Fruit fly (Drosophila melanogaster) whole organism, embryonic: ENCODE measurements around the gene QIL1.
A peak's percentile ranks its signal among the peaks of the same experiment; 100 is the strongest.

ENCODE experiments used
- Antp ChIP-seq: fragments of 200-800 bp; sonication (Bioruptor generic); optimal IDR thresholded peaks from 3 replicates; lab custom pipeline; 2016; ENCODE audit warnings: missing biosample characterization, missing genetic modification characterization
- Asciz ChIP-seq: fragments of 200-800 bp; sonication (Bioruptor generic); optimal IDR thresholded peaks from 2 replicates; lab custom pipeline; 2017; ENCODE audit warnings: missing biosample characterization, mild to moderate bottlenecking, missing genetic modification characterization, missing genetic modification reagents
- Bdp1 ChIP-seq: fragments of 200-800 bp; sonication (Bioruptor generic); optimal IDR thresholded peaks from 3 replicates; lab custom pipeline; 2016; ENCODE audit warnings: missing biosample characterization, missing genetic modification characterization
- C15 ChIP-seq: fragments of 200-800 bp; sonication (Bioruptor generic); IDR thresholded peaks from 3 replicates; pipeline ENCODE4 v1.3.6; 2022; ENCODE audit warnings: missing biosample characterization, missing genetic modification characterization
- CG10267 ChIP-seq: fragments of 200-800 bp; sonication (Bioruptor generic); optimal IDR thresholded peaks from 2 replicates; lab custom pipeline; 2018; ENCODE audit warnings: missing biosample characterization, mild to moderate bottlenecking, missing genetic modification characterization, moderate library complexity
- CG10543 ChIP-seq: fragments of 200-800 bp; sonication (Bioruptor generic); optimal IDR thresholded peaks from 3 replicates; lab custom pipeline; 2017; ENCODE audit warnings: missing biosample characterization, mild to moderate bottlenecking, missing genetic modification characterization, moderate library complexity
- CG12659 ChIP-seq: fragments of 200-800 bp; sonication (Bioruptor generic); optimal IDR thresholded peaks from 3 replicates; lab custom pipeline; 2017; ENCODE audit warnings: mild to moderate bottlenecking, missing biosample characterization, missing genetic modification reagents, missing genetic modification characterization
- CG15514 ChIP-seq: fragments of 200-800 bp; sonication (Bioruptor generic); optimal IDR thresholded peaks from 3 replicates; lab custom pipeline; 2017; ENCODE audit warnings: missing biosample characterization, missing genetic modification characterization, mild to moderate bottlenecking, moderate library complexity, missing genetic modification reagents
- CG18599 ChIP-seq: fragments of 200-800 bp; sonication (Bioruptor generic); optimal IDR thresholded peaks from 3 replicates; lab custom pipeline; 2017; ENCODE audit warnings: missing biosample characterization, missing genetic modification characterization, mild to moderate bottlenecking, moderate library complexity, missing genetic modification reagents
- CG2129 ChIP-seq: fragments of 200-800 bp; sonication (Bioruptor generic); IDR thresholded peaks from 2 replicates; pipeline ENCODE4 v1.3.6; 2022; ENCODE audit warnings: missing biosample characterization, missing genetic modification characterization; ENCODE audit not compliant: partially characterized antibody
- CG30020 ChIP-seq: fragments of 200-800 bp; optimal IDR thresholded peaks from 2 replicates; lab custom pipeline; 2019; ENCODE audit warnings: missing biosample characterization, mild to moderate bottlenecking, missing genetic modification characterization, moderate library complexity
- CG3281 ChIP-seq: fragments of 200-800 bp; sonication (Bioruptor generic); optimal IDR thresholded peaks from 3 replicates; lab custom pipeline; 2017; ENCODE audit warnings: missing biosample characterization, mild to moderate bottlenecking, missing genetic modification characterization
- CG34422 ChIP-seq: fragments of 200-800 bp; sonication (Bioruptor generic); IDR thresholded peaks from 3 replicates; pipeline ENCODE4 v1.3.6; 2022; ENCODE audit warnings: missing biosample characterization, missing genetic modification characterization
- CG42726 ChIP-seq: fragments of 200-800 bp; sonication (Bioruptor generic); IDR thresholded peaks from 2 replicates; pipeline ENCODE4 v1.3.6; 2022; ENCODE audit warnings: missing biosample characterization, missing genetic modification characterization; ENCODE audit not compliant: partially characterized antibody
- CG9932 ChIP-seq: fragments of 200-800 bp; sonication (Bioruptor generic); IDR thresholded peaks from 2 replicates; pipeline ENCODE4 v1.3.6; 2022; ENCODE audit warnings: missing biosample characterization, missing genetic modification characterization
- D ChIP-seq, 2 experiments: fragments of 200-800 bp in 1 of 2; fragments of >200 bp in 1 of 2; sonication (Bioruptor generic) in 1 of 2; optimal IDR thresholded peaks; 2 replicates in 1 of 2; 3 replicates in 1 of 2; lab custom pipeline; 2017; ENCODE audit warnings: mild to moderate bottlenecking in 1 of 2, missing biosample characterization in 1 of 2, missing genetic modification characterization in 1 of 2, missing genetic modification reagents in 1 of 2
- Dek ChIP-seq: fragments of 200-800 bp; sonication (Bioruptor generic); optimal IDR thresholded peaks from 3 replicates; lab custom pipeline; 2019; ENCODE audit warnings: missing biosample characterization, mild to moderate bottlenecking, missing genetic modification characterization, moderate library complexity
- H15 ChIP-seq: fragments of 200-800 bp; sonication (Bioruptor generic); IDR thresholded peaks from 3 replicates; pipeline ENCODE4 v1.3.6; 2022; ENCODE audit warnings: missing biosample characterization, missing genetic modification characterization
- Med ChIP-seq: fragments of 200-800 bp; sonication (Bioruptor generic); peaks from one replicate; lab custom pipeline; 2016; ENCODE audit warnings: missing biosample characterization, missing genetic modification characterization, mild to moderate bottlenecking, inconsistent platforms, moderate library complexity
- Myb ChIP-seq: fragments of 200-800 bp; sonication (Bioruptor generic); optimal IDR thresholded peaks from 2 replicates; lab custom pipeline; 2016; ENCODE audit warnings: missing biosample characterization, missing genetic modification characterization
- NC2β ChIP-seq: fragments of 200-800 bp; sonication (Bioruptor generic); optimal IDR thresholded peaks from 2 replicates; lab custom pipeline; 2016; ENCODE audit warnings: missing biosample characterization, missing genetic modification characterization
- NFAT ChIP-seq: fragments of 200-800 bp; sonication (Bioruptor generic); IDR thresholded peaks from 2 replicates; pipeline ENCODE4 v1.3.6; 2022; ENCODE audit warnings: missing biosample characterization, missing genetic modification characterization
- PHDP ChIP-seq: fragments of 200-800 bp; sonication (Bioruptor generic); optimal IDR thresholded peaks from 3 replicates; lab custom pipeline; 2018; ENCODE audit warnings: missing biosample characterization, mild to moderate bottlenecking, missing genetic modification characterization, moderate library complexity
- Ptx1 ChIP-seq: fragments of 200-800 bp; sonication (Bioruptor generic); IDR thresholded peaks from 2 replicates; pipeline ENCODE4 v1.3.6; 2022; ENCODE audit warnings: missing biosample characterization, missing genetic modification characterization
- Trl ChIP-seq, 3 experiments: fragments of >200 bp in 2 of 3; fragments of 200-800 bp in 1 of 3; sonication (Bioruptor generic) in 1 of 3; optimal IDR thresholded peaks; 2 replicates in 1 of 3; 3 replicates in 2 of 3; lab custom pipeline; 2016 to 2017; ENCODE audit warnings: missing biosample characterization in 1 of 3, missing genetic modification characterization in 1 of 3
- Xrp1 ChIP-seq: fragments of 200-800 bp; sonication (Bioruptor generic); IDR thresholded peaks from 2 replicates; pipeline ENCODE4 v1.3.6; 2022; ENCODE audit warnings: missing biosample characterization, missing genetic modification characterization
- amos ChIP-seq: fragments of 200-800 bp; sonication (Bioruptor generic); IDR thresholded peaks from 2 replicates; pipeline ENCODE4 v1.3.6; 2022; ENCODE audit warnings: missing biosample characterization, missing genetic modification characterization; ENCODE audit not compliant: partially characterized antibody
- az2 ChIP-seq: fragments of 200-800 bp; sonication (Bioruptor generic); optimal IDR thresholded peaks from 3 replicates; lab custom pipeline; 2016; ENCODE audit warnings: missing biosample characterization, missing genetic modification characterization
- cad ChIP-seq: fragments of >200 bp; optimal IDR thresholded peaks from 2 replicates; lab custom pipeline; 2017; ENCODE audit warnings: missing biosample characterization, missing genetic modification characterization
- ci ChIP-seq: fragments of 200-800 bp; sonication (Bioruptor generic); IDR thresholded peaks from 3 replicates; pipeline ENCODE4 v1.3.6; 2022; ENCODE audit warnings: missing biosample characterization, missing genetic modification characterization
- dmrt99B ChIP-seq: fragments of 200-800 bp; sonication (Bioruptor generic); optimal IDR thresholded peaks from 2 replicates; lab custom pipeline; 2018; ENCODE audit warnings: missing biosample characterization, mild to moderate bottlenecking, missing genetic modification characterization, moderate library complexity
- dpn ChIP-seq, 2 experiments: fragments of 200-800 bp; sonication (Bioruptor generic); optimal IDR thresholded peaks; 3 replicates each; lab custom pipeline; 2016; ENCODE audit warnings: missing biosample characterization in 2 of 2, missing genetic modification characterization in 2 of 2
- fru ChIP-seq: fragments of >200 bp; optimal IDR thresholded peaks from 2 replicates; lab custom pipeline; 2017
- gcm ChIP-seq: fragments of 200-800 bp; sonication (Bioruptor generic); optimal IDR thresholded peaks from 2 replicates; lab custom pipeline; 2019; ENCODE audit warnings: missing biosample characterization, mild to moderate bottlenecking, missing genetic modification characterization, moderate library complexity
- jumu ChIP-seq: fragments of 200-800 bp; sonication (Bioruptor generic); optimal IDR thresholded peaks from 3 replicates; lab custom pipeline; 2016; ENCODE audit warnings: missing biosample characterization, missing genetic modification characterization
- klu ChIP-seq: fragments of 200-800 bp; sonication (Bioruptor generic); IDR thresholded peaks from 2 replicates; pipeline ENCODE4 v1.3.6; 2022; ENCODE audit warnings: missing biosample characterization, missing genetic modification characterization
- mirr ChIP-seq: fragments of 200-800 bp; sonication (Bioruptor generic); optimal IDR thresholded peaks from 3 replicates; lab custom pipeline; 2018; ENCODE audit warnings: missing biosample characterization, mild to moderate bottlenecking, missing genetic modification characterization
- pfk ChIP-seq: fragments of 200-800 bp; sonication (Bioruptor generic); optimal IDR thresholded peaks from 2 replicates; lab custom pipeline; 2018; ENCODE audit warnings: missing biosample characterization, mild to moderate bottlenecking, missing genetic modification characterization, moderate library complexity
- rib ChIP-seq: fragments of 200-800 bp; sonication (Bioruptor generic); IDR thresholded peaks from 2 replicates; pipeline ENCODE4 v1.3.6; 2022; ENCODE audit warnings: missing biosample characterization, missing genetic modification characterization
- run ChIP-seq: fragments of 200-800 bp; sonication (Bioruptor generic); optimal IDR thresholded peaks from 3 replicates; lab custom pipeline; 2018; ENCODE audit warnings: missing biosample characterization, mild to moderate bottlenecking, missing genetic modification characterization
- sc ChIP-seq, 3 experiments: fragments of >200 bp in 2 of 3; fragments of 200-800 bp in 1 of 3; sonication (Bioruptor generic) in 1 of 3; optimal IDR thresholded peaks; 2 replicates in 2 of 3; 3 replicates in 1 of 3; lab custom pipeline; 2017; ENCODE audit warnings: mild to moderate bottlenecking in 1 of 3, missing biosample characterization in 1 of 3, missing genetic modification characterization in 1 of 3, missing genetic modification reagents in 1 of 3
- sd ChIP-seq: fragments of 200-800 bp; sonication (Bioruptor generic); optimal IDR thresholded peaks from 3 replicates; lab custom pipeline; 2018; ENCODE audit warnings: missing biosample characterization, mild to moderate bottlenecking, missing genetic modification characterization, moderate library complexity
- slp2 ChIP-seq: fragments of 200-800 bp; sonication (Bioruptor generic); optimal IDR thresholded peaks from 2 replicates; lab custom pipeline; 2016; ENCODE audit warnings: missing biosample characterization, missing genetic modification characterization
- stwl ChIP-seq: fragments of 200-800 bp; sonication (Bioruptor generic); optimal IDR thresholded peaks from 3 replicates; lab custom pipeline; 2018; ENCODE audit warnings: missing biosample characterization, mild to moderate bottlenecking, missing genetic modification characterization, moderate library complexity
- sug ChIP-seq: fragments of 200-800 bp; optimal IDR thresholded peaks from 2 replicates; lab custom pipeline; 2019; ENCODE audit warnings: missing biosample characterization, mild to moderate bottlenecking, missing genetic modification characterization, moderate library complexity
- tll ChIP-seq, 2 experiments: fragments of 200-800 bp in 1 of 2; fragments of >200 bp in 1 of 2; sonication (Bioruptor generic) in 1 of 2; optimal IDR thresholded peaks; 2 replicates each; lab custom pipeline; 2017 to 2019; ENCODE audit warnings: missing biosample characterization in 2 of 2, missing genetic modification characterization in 2 of 2, mild to moderate bottlenecking in 1 of 2, moderate library complexity in 1 of 2
- vfl ChIP-seq: fragments of 200-800 bp; sonication (Bioruptor generic); optimal IDR thresholded peaks from 2 replicates; lab custom pipeline; 2016; ENCODE audit warnings: missing biosample characterization, missing genetic modification characterization
- z ChIP-seq: fragments of 200-800 bp; sonication (Bioruptor generic); IDR thresholded peaks from 3 replicates; pipeline ENCODE4 v1.3.6; 2022; ENCODE audit warnings: missing biosample characterization, missing genetic modification characterization

Gene QIL1

dm6 chr3L:17485280-17485792, 19.6 kb downstream of the QIL1 start (continued):
- no peak for TF ChIP-seq D (optimal IDR thresholded peaks at IDR 0.05; lab: Kevin White, UChicago)
- TF ChIP-seq D (GFP tag; optimal IDR thresholded peaks at IDR 0.05; lab: Kevin White, UChicago), result peak; percentile 88
- peak; percentile 48 for TF ChIP-seq Antp (GFP tag; lab: Kevin White, UChicago)
- TF ChIP-seq run (tag; lab: Kevin White, UChicago), result peak; percentile 71
- TF ChIP-seq CG15514 (GFP tag; lab: Kevin White, UChicago), result no peak
- no peak for TF ChIP-seq CG2129 (GFP tag; lab: Robert Waterston, UW)
- no peak for TF ChIP-seq Dek (tag; lab: Kevin White, UChicago)
- TF ChIP-seq klu (GFP tag; lab: Robert Waterston, UW), result no peak
- no peak for TF ChIP-seq NFAT
- TF ChIP-seq CG34422 (GFP tag; lab: Robert Waterston, UW), result peak; percentile 37; the same call in 2 of the 3 replicates
- TF ChIP-seq CG30020 (tag; lab: Kevin White, UChicago), result peak; percentile 29
- TF ChIP-seq Ptx1 (GFP tag; lab: Robert Waterston, UW), result peak; percentile 35; the same call in 1 of the 2 replicates
- no peak for TF ChIP-seq cad (GFP tag; lab: Kevin White, UChicago)
- peak; percentile 35 for TF ChIP-seq Bdp1
- no peak for TF ChIP-seq sc (optimal IDR thresholded peaks at IDR 0.05; lab: Kevin White, UChicago)
- peak; percentile 89 for TF ChIP-seq sc (GFP tag; optimal IDR thresholded peaks at IDR 0.05; lab: Kevin White, UChicago)
- TF ChIP-seq tll (GFP tag; optimal IDR thresholded peaks at IDR 0.05; lab: Kevin White, UChicago), result no peak
- TF ChIP-seq rib (GFP tag; lab: Robert Waterston, UW), result no peak
- peak; percentile 40 for TF ChIP-seq CG10267 (tag; lab: Kevin White, UChicago)
- peak; percentile 69 for TF ChIP-seq pfk (GFP tag; lab: Kevin White, UChicago)
- no peak for TF ChIP-seq fru
- no peak for TF ChIP-seq CG9932 (GFP tag; lab: Robert Waterston, UW)
- peak; percentile 39 for TF ChIP-seq az2 (GFP tag; lab: Kevin White, UChicago)
- TF ChIP-seq vfl (GFP tag; lab: Kevin White, UChicago), result no peak
- TF ChIP-seq H15 (GFP tag; lab: Robert Waterston, UW), result no peak
- peak; percentile 32 for TF ChIP-seq sd (tag; lab: Kevin White, UChicago)
- peak in 1 of 2 experiments; percentile 9 for TF ChIP-seq dpn (GFP tag; optimal IDR thresholded peaks at IDR 0.05; lab: Kevin White, UChicago)
- peak; percentile 93 for TF ChIP-seq Med
- peak; percentile 91 for TF ChIP-seq gcm (GFP tag; lab: Kevin White, UChicago)
- peak; percentile 94 for TF ChIP-seq ci (GFP tag; lab: Robert Waterston, UW)
- TF ChIP-seq CG42726 (GFP tag; lab: Robert Waterston, UW), result no peak
- TF ChIP-seq Xrp1, result peak; percentile 86
- peak; percentile 70 for TF ChIP-seq z (GFP tag; lab: Robert Waterston, UW)
- TF ChIP-seq CG10543, result peak; percentile 55
- TF ChIP-seq Myb, result peak; percentile 5
- no peak for TF ChIP-seq C15 (GFP tag; lab: Robert Waterston, UW)
- peak; percentile 8 for TF ChIP-seq sug (tag; lab: Kevin White, UChicago)
- TF ChIP-seq dmrt99B, result peak; percentile 72
- peak; percentile 24 for TF ChIP-seq CG3281
- peak; percentile 72 for TF ChIP-seq CG18599 (GFP tag; lab: Kevin White, UChicago)
- peak; percentile 74 for TF ChIP-seq NC2β (GFP tag; lab: Kevin White, UChicago)
- TF ChIP-seq CG12659, result peak; percentile 40
- peak; percentile 96 for TF ChIP-seq Asciz (GFP tag; lab: Kevin White, UChicago)
- no peak for TF ChIP-seq amos (GFP tag; lab: Robert Waterston, UW)
- TF ChIP-seq slp2 (GFP tag; lab: Kevin White, UChicago), result no peak
- TF ChIP-seq mirr (GFP tag; lab: Kevin White, UChicago), result no peak
- peak; percentile 37 for TF ChIP-seq stwl (tag; lab: Kevin White, UChicago)
- peak; percentile 78 for TF ChIP-seq PHDP (tag; lab: Kevin White, UChicago)
- peak; percentile 22 for TF ChIP-seq jumu (GFP tag; lab: Kevin White, UChicago)
- no peak for TF ChIP-seq Trl (optimal IDR thresholded peaks at IDR 0.05; lab: Kevin White, UChicago)
- TF ChIP-seq Trl (GFP tag; optimal IDR thresholded peaks at IDR 0.05; lab: Kevin White, UChicago), result peak; percentile 80
